Worm (Caenorhabditis elegans) whole organism, L4 larva: ENCODE data around the gene unc-26.

Source experiments
- T26A8.4 ChIP-seq: fragments of 200-800 bp; sonication (Bioruptor generic); IDR thresholded peaks from 2 replicates; pipeline ENCODE4 v1.3.6; 2022; ENCODE audit warnings: missing genetic modification characterization, missing compliant biosample characterization
- dmd-6 ChIP-seq: fragments of 200-800 bp; sonication (Bioruptor generic); IDR thresholded peaks from 2 replicates; pipeline ENCODE4 v1.3.6; 2022; ENCODE audit warnings: missing genetic modification reagents, missing genetic modification characterization, missing compliant biosample characterization
- dmd-9 ChIP-seq: fragments of 200-800 bp; sonication (Bioruptor generic); IDR thresholded peaks from 2 replicates; pipeline ENCODE4 v1.3.6; 2022; ENCODE audit warnings: missing genetic modification reagents, missing genetic modification characterization, missing compliant biosample characterization
- mep-1 ChIP-seq: fragments of 150-350 bp; sonication (generic microtip); optimal IDR thresholded peaks from 3 replicates; lab custom pipeline; 2014; ENCODE audit warnings: missing biosample characterization, missing genetic modification characterization
- nhr-25 ChIP-seq: sonication (generic microtip); optimal IDR thresholded peaks from 2 replicates; lab custom pipeline; 2017; ENCODE audit warnings: missing genetic modification characterization, mild to moderate bottlenecking, missing compliant biosample characterization, antibody characterized with exemption, moderate library complexity, borderline replicate concordance; ENCODE audit not compliant: insufficient read depth
- nhr-41 ChIP-seq: fragments of 200-800 bp; sonication (Bioruptor generic); IDR thresholded peaks from 2 replicates; pipeline ENCODE4 v1.3.6; 2022; ENCODE audit warnings: missing genetic modification reagents, missing genetic modification characterization, missing compliant biosample characterization
- saeg-2 ChIP-seq: fragments of 200-800 bp; sonication (Bioruptor generic); IDR thresholded peaks from 2 replicates; pipeline ENCODE4 v1.3.6; 2022; ENCODE audit warnings: missing genetic modification reagents, missing genetic modification characterization, missing compliant biosample characterization
- snpc-1.2 ChIP-seq: fragments of 200-800 bp; sonication (Bioruptor generic); IDR thresholded peaks from 2 replicates; pipeline ENCODE4 v1.3.6; 2022; ENCODE audit warnings: missing genetic modification reagents, missing genetic modification characterization, missing compliant biosample characterization
- spr-1 ChIP-seq: sonication (generic microtip); optimal IDR thresholded peaks from 2 replicates; lab custom pipeline; 2016; ENCODE audit warnings: mild to moderate bottlenecking, missing genetic modification characterization, missing compliant biosample characterization
- tra-1 ChIP-seq: fragments of 200-800 bp; sonication (Bioruptor generic); IDR thresholded peaks from 2 replicates; pipeline ENCODE4 v1.3.6; 2022; ENCODE audit warnings: missing genetic modification reagents, missing genetic modification characterization, missing compliant biosample characterization

unc-26 gene

ce11 chrIV:13214466-13214865, 57.9 kb downstream of the unc-26 start, which contains the start of gene cho-1:
TSS of gene cho-1 (minus strand) at chrIV:13214566.
- no peak for TF ChIP-seq snpc-1.2 (GFP tag; lab: Robert Waterston, UW)
- no peak for TF ChIP-seq dmd-6 (GFP tag; lab: Robert Waterston, UW)
- TF ChIP-seq T26A8.4 (GFP tag; lab: Robert Waterston, UW), result no peak
- no peak for TF ChIP-seq mep-1
- no peak for TF ChIP-seq tra-1 (GFP tag; lab: Robert Waterston, UW)
- TF ChIP-seq nhr-25 (tag; lab: Kevin White, UChicago), result no peak
- TF ChIP-seq spr-1 (tag; lab: Kevin White, UChicago), result no peak
- TF ChIP-seq dmd-9 (GFP tag; lab: Robert Waterston, UW), result no peak
- TF ChIP-seq saeg-2 (GFP tag; lab: Robert Waterston, UW), result no peak
- TF ChIP-seq nhr-41 (GFP tag; lab: Robert Waterston, UW), result no peak
